Worm (Caenorhabditis elegans): ENCODE measurements around the gene jmjd-1.1.
A peak's percentile ranks its signal among the peaks of the same experiment; 100 is the strongest.

The jmjd-1.1 gene

DNA sequence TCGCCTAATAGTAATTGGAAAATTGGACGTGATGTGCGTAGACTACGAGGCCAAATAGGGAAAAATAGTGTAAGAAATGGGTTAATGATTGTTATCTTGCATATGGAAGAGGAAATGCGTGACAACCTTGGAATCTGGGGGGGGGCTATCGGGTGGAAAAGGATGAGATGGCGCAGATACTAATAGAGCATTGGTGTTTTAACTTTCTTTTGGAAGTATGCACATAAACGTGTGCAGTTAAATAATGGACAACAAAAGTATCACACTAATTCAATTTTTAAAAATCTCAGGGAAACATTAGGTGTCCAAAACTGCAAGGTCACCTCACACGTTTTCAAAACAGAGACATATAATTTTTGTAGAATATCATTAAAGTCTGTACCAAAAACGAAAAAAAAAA lies 13.5 kb downstream of the jmjd-1.1 start, which contains the start of gene Y6D1A.2:
Gene Y6D1A.2, minus strand, starts transcription at position 101 of the 400 bp plus-strand sequence.
- TF ChIP-seq lin-15B (tag; optimal IDR thresholded peaks at IDR 0.05) (no peak), nhr-25 (tag; optimal IDR thresholded peaks at IDR 0.05) (peak; percentile 33), nhr-77 (tag; optimal IDR thresholded peaks at IDR 0.05) (no peak)

DNA sequence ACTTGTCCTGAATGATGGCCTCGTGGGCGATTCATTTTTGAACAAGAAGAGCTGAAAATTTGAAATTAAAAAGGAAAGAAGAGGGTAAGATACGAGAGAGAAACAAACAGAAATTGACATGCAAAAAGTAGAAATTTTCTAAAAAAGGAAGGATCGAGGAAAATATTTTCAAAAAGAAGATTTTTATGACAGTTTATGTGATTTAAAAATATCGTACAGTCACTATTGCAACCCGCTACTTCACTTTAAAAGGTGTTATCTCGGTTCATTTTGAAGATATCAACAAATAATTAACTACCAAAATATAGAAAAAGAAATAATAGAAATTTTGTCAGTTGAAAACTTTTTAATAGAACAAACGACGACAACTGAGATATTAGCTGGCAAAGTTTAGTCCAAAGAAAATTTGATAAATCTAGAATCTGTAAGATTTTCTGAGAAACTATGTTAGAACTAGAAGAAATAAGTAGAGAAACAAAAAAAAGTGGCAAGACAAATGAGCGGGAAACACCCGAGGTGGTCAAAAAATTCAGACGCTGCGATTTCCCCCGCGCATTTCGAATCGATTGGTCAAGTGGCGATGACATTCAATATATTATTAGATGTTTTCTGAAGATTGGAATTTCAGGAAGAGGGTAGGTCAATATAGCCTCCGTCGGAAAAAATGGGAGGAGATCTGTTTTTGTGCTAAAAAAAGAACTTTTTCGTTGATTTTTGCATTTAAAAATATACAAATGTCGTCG lies 17.4 kb downstream of the jmjd-1.1 start, which contains the start of gene Y6D1A.1:
Gene Y6D1A.1, minus strand, starts transcription at position 51 of the 743 bp plus-strand sequence.
- TF ChIP-seq ZK546.5 (tag; optimal IDR thresholded peaks at IDR 0.05), result no peak
- no peak for TF ChIP-seq nhr-77 (tag; optimal IDR thresholded peaks at IDR 0.05)
- no peak for TF ChIP-seq lsy-12 (tag; optimal IDR thresholded peaks at IDR 0.05)
- TF ChIP-seq nhr-12 (tag; optimal IDR thresholded peaks at IDR 0.05), result no peak
- TF ChIP-seq nhr-67 (tag; optimal IDR thresholded peaks at IDR 0.05), result no peak
- TF ChIP-seq pha-4 (tag; optimal IDR thresholded peaks at IDR 0.05), result no peak
- TF ChIP-seq unc-39 (tag; optimal IDR thresholded peaks at IDR 0.05), result no peak
- TF ChIP-seq nhr-11 (tag; optimal IDR thresholded peaks at IDR 0.05), result no peak
- TF ChIP-seq unc-62 (GFP tag; optimal IDR thresholded peaks at IDR 0.05), result no peak

DNA sequence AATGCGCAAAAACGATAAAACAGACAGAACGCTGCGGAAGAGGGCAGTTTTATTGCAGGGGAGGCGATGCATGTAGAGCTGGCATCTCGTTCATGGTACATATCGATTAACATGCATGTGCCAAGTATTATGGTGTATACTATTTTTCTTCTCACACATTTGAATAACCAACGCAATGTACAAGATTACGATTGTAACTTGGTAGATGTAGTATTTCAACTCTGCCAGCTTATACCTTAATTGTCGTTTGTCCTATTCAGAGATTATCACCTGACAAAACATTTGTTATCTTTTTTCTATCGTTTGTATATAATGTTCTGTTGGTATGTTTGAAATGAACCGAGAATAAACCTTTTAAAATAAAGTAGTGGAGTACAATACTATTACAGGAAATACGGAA lies 23.6 kb downstream of the jmjd-1.1 start, which contains the start of gene pes-5:
Gene pes-5, minus strand, starts transcription at position 101 of the 400 bp plus-strand sequence.
- TF ChIP-seq ceh-82 (tag; optimal IDR thresholded peaks at IDR 0.05) (no peak), lin-39 (tag; optimal IDR thresholded peaks at IDR 0.05) (no peak), elt-3 (tag; optimal IDR thresholded peaks at IDR 0.05) (no peak), lsy-12 (tag; optimal IDR thresholded peaks at IDR 0.05) (no peak), nhr-23 (tag; optimal IDR thresholded peaks at IDR 0.05) (no peak), nhr-77 (tag; optimal IDR thresholded peaks at IDR 0.05) (no peak), nhr-43 (tag; optimal IDR thresholded peaks at IDR 0.05; ENCODE audit: poor library complexity, severe bottlenecking) (no peak), nhr-237 (tag; optimal IDR thresholded peaks at IDR 0.05) (no peak), ZK546.5 (tag; optimal IDR thresholded peaks at IDR 0.05) (no peak), pqm-1 (tag; optimal IDR thresholded peaks at IDR 0.05) (no peak), nhr-67 (tag; optimal IDR thresholded peaks at IDR 0.05) (no peak), snpc-4 (tag; optimal IDR thresholded peaks at IDR 0.05) (no peak), lin-15B (tag; optimal IDR thresholded peaks at IDR 0.05) (no peak), nhr-28 (tag; optimal IDR thresholded peaks at IDR 0.05) (no peak), ceh-28 (tag; optimal IDR thresholded peaks at IDR 0.05) (no peak), pha-4 (tag; optimal IDR thresholded peaks at IDR 0.05) (no peak), nhr-76 (tag; optimal IDR thresholded peaks at IDR 0.05) (no peak), fkh-10 (GFP tag; optimal IDR thresholded peaks at IDR 0.05) (no peak), zag-1 (tag; optimal IDR thresholded peaks at IDR 0.05) (no peak), sea-2 (GFP tag; optimal IDR thresholded peaks at IDR 0.05) (no peak)

DNA sequence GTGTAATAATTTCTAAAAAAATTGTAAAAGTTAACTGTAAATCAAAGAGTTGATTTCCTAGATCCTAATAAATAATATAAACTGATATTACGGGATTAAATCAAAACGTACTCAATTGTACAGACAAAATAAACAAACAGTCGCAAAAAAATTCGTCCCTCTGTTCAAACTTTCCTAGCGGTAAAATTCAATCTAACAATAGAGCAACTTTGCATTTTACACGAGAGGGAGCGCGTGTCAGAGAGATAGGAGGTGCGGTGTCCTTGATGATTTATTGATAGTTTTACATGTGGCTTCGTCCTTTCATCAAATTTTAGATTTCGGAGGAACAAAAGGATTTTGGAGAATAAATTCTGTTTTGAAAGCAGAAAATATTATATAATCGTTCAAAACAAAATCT lies 24.2 kb downstream of the jmjd-1.1 start:
- peak; percentile 7 for TF ChIP-seq nhr-25 (tag; optimal IDR thresholded peaks at IDR 0.05)
- no peak for TF ChIP-seq jun-1 (tag; optimal IDR thresholded peaks at IDR 0.05)
- TF ChIP-seq elt-3 (tag; optimal IDR thresholded peaks at IDR 0.05), result no peak
- no peak for TF ChIP-seq nfya-1 (tag; optimal IDR thresholded peaks at IDR 0.05; ENCODE audit: insufficient read depth)
- peak; percentile 4 for TF ChIP-seq nhr-23 (tag; optimal IDR thresholded peaks at IDR 0.05)
- TF ChIP-seq ceh-28 (tag; optimal IDR thresholded peaks at IDR 0.05), result no peak
- TF ChIP-seq daf-12 (tag; optimal IDR thresholded peaks at IDR 0.05), result no peak
- TF ChIP-seq lin-39 (tag; optimal IDR thresholded peaks at IDR 0.05), result no peak
- peak; percentile 13 for TF ChIP-seq elt-2 (tag; optimal IDR thresholded peaks at IDR 0.05)
- TF ChIP-seq nhr-77 (tag; optimal IDR thresholded peaks at IDR 0.05), result no peak
- TF ChIP-seq pha-4 (tag; optimal IDR thresholded peaks at IDR 0.05), result peak; percentile 79
- peak; percentile 33 for TF ChIP-seq snpc-4 (tag; optimal IDR thresholded peaks at IDR 0.05)
- peak; percentile 15 for TF ChIP-seq lin-15B (tag; optimal IDR thresholded peaks at IDR 0.05)

DNA sequence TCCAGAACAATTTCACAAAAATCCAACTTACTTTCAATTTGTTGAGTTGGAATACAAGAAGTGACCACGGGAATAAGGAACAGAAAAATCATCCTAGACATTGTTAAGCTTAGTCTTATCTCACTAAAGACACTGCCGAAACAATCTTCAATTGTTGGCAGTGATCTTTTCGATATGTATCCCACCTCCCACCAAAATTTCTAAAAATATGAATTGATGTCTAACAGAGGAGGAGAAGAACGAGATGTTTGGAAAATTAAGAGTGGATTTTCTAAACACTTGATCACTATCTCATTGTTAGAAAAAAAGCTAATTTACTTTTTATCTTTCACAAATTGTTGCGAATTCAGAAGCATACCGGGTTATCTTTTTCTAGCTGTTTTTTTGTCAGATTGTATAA lies 26.1 kb downstream of the jmjd-1.1 start, which contains the start of gene clec-144:
Gene clec-144, minus strand, starts transcription at position 101 of the 400 bp plus-strand sequence.
- TF ChIP-seq ceh-82 (tag; optimal IDR thresholded peaks at IDR 0.05) (no peak), nhr-25 (tag; optimal IDR thresholded peaks at IDR 0.05) (no peak), egl-27 (tag; optimal IDR thresholded peaks at IDR 0.05) (no peak), nhr-76 (tag; optimal IDR thresholded peaks at IDR 0.05) (no peak), nhr-67 (tag; optimal IDR thresholded peaks at IDR 0.05) (no peak), tbx-2 (tag; optimal IDR thresholded peaks at IDR 0.05) (no peak), jun-1 (tag; optimal IDR thresholded peaks at IDR 0.05) (no peak), nhr-43 (tag; optimal IDR thresholded peaks at IDR 0.05; ENCODE audit: poor library complexity, severe bottlenecking) (no peak), lin-39 (tag; optimal IDR thresholded peaks at IDR 0.05) (no peak), elt-3 (tag; optimal IDR thresholded peaks at IDR 0.05) (no peak), daf-12 (tag; optimal IDR thresholded peaks at IDR 0.05) (no peak), ztf-4 (tag; optimal IDR thresholded peaks at IDR 0.05) (no peak), elt-2 (tag; optimal IDR thresholded peaks at IDR 0.05) (no peak), nhr-23 (tag; optimal IDR thresholded peaks at IDR 0.05) (no peak)

All from whole organism, L3 larva.